Worm (Caenorhabditis elegans) whole organism, early embryonic: Measurements from ENCODE around the gene K09B3.1.

Source experiments
- aly-1 ChIP-seq: sonication (generic microtip); optimal IDR thresholded peaks from 2 replicates; lab custom pipeline; 2016; ENCODE audit warnings: missing genetic modification characterization, missing compliant biosample characterization
- ama-1 ChIP-seq: fragments of 150-350 bp; optimal IDR thresholded peaks from 2 replicates; lab custom pipeline; 2014
- ceh-13 ChIP-seq: fragments of 200-800 bp; sonication (Bioruptor generic); optimal IDR thresholded peaks from 2 replicates; lab custom pipeline; 2018; ENCODE audit warnings: mild to moderate bottlenecking, missing genetic modification characterization, missing compliant biosample characterization
- ets-7 ChIP-seq: sonication (generic microtip); optimal IDR thresholded peaks from 2 replicates; lab custom pipeline; 2016; ENCODE audit warnings: missing genotype, missing genetic modification characterization, missing compliant biosample characterization
- flt-1 ChIP-seq: fragments of 200-800 bp; sonication (Bioruptor generic); IDR thresholded peaks from 2 replicates; pipeline ENCODE4 v1.3.6; 2022; ENCODE audit warnings: missing genetic modification characterization, missing compliant biosample characterization
- hmbx-1 ChIP-seq: sonication (generic microtip); optimal IDR thresholded peaks from 2 replicates; lab custom pipeline; 2016; ENCODE audit warnings: mild to moderate bottlenecking, missing genetic modification characterization, missing compliant biosample characterization
- hnd-1 ChIP-seq: sonication (generic microtip); optimal IDR thresholded peaks from 2 replicates; lab custom pipeline; 2016; ENCODE audit warnings: missing genetic modification characterization, missing compliant biosample characterization
- sea-1 ChIP-seq: fragments of 200-800 bp; sonication (Bioruptor generic); conservative IDR thresholded peaks from 2 replicates; pipeline ENCODE4 v1.3.6; 2022; ENCODE audit warnings: missing genetic modification characterization, missing compliant biosample characterization
- tbx-11 ChIP-seq: fragments of 200-800 bp; sonication (Bioruptor generic); IDR thresholded peaks from 2 replicates; pipeline ENCODE4 v1.3.6; 2022; ENCODE audit warnings: missing genetic modification characterization, missing compliant biosample characterization
- tbx-37 ChIP-seq: fragments of 200-800 bp; sonication (Bioruptor generic); conservative IDR thresholded peaks from 2 replicates; pipeline ENCODE4 v1.3.6; 2022; ENCODE audit warnings: missing genetic modification reagents, missing genetic modification characterization, missing compliant biosample characterization
- tra-4 ChIP-seq: sonication (generic microtip); optimal IDR thresholded peaks from 2 replicates; lab custom pipeline; 2017; ENCODE audit warnings: missing genetic modification characterization, missing compliant biosample characterization

- TF ChIP-seq ets-7 (tag; lab: Kevin White, UChicago) (no peak), flt-1 (GFP tag; lab: Robert Waterston, UW) (no peak), hnd-1 (tag; lab: Kevin White, UChicago) (no peak), ama-1 (lab: Kevin White, UChicago) (no peak), tbx-11 (GFP tag; lab: Robert Waterston, UW) (no peak), sea-1 (GFP tag; lab: Robert Waterston, UW) (no peak), tra-4 (no peak), ceh-13 (GFP tag; lab: Kevin White, UChicago) (no peak), tbx-37 (GFP tag; lab: Robert Waterston, UW) (no peak), hmbx-1 (tag; lab: Kevin White, UChicago) (no peak), aly-1 (no peak)
Measured at ce11 chrIV:3839420-3839819, 44.9 kb downstream of the K09B3.1 start, which contains the start of gene F28F9.2.
